Worm (Caenorhabditis elegans) whole organism, midembryonic: ENCODE data around the gene mfsd-13.2.

Experiments used
- T22C8.4 ChIP-seq: fragments of 200-800 bp; sonication (Bioruptor generic); IDR thresholded peaks from 2 replicates; pipeline ENCODE4 v1.3.6; 2022; ENCODE audit warnings: missing genetic modification characterization, missing compliant biosample characterization
- cog-1 ChIP-seq: sonication (generic microtip); optimal IDR thresholded peaks from 2 replicates; lab custom pipeline; 2016; ENCODE audit warnings: missing genetic modification characterization, missing compliant biosample characterization
- flt-1 ChIP-seq: fragments of 200-800 bp; sonication (Bioruptor generic); IDR thresholded peaks from 2 replicates; pipeline ENCODE4 v1.3.6; 2022; ENCODE audit warnings: missing genetic modification characterization, missing compliant biosample characterization
- klf-2 ChIP-seq: fragments of 200-800 bp; sonication (Bioruptor generic); conservative IDR thresholded peaks from 2 replicates; pipeline ENCODE4 v1.3.6; 2022; ENCODE audit warnings: missing genetic modification reagents, missing genetic modification characterization, missing compliant biosample characterization
- med-1 ChIP-seq: sonication (generic microtip); optimal IDR thresholded peaks from 2 replicates; lab custom pipeline; 2017; ENCODE audit warnings: missing genetic modification characterization, mild to moderate bottlenecking, missing compliant biosample characterization, antibody characterized with exemption, missing genetic modification reagents; ENCODE audit not compliant: insufficient read depth
- ref-1 ChIP-seq: fragments of 200-800 bp; sonication (Bioruptor generic); conservative IDR thresholded peaks from 2 replicates; pipeline ENCODE4 v1.3.6; 2022; ENCODE audit warnings: missing genetic modification reagents, missing genetic modification characterization, missing compliant biosample characterization
- tab-1 ChIP-seq: fragments of 200-800 bp; sonication (Bioruptor generic); IDR thresholded peaks from 2 replicates; pipeline ENCODE4 v1.3.6; 2022; ENCODE audit warnings: missing genetic modification characterization, missing compliant biosample characterization
- ztf-23 ChIP-seq: fragments of 200-800 bp; sonication (Bioruptor generic); IDR thresholded peaks from 2 replicates; pipeline ENCODE4 v1.3.6; 2022; ENCODE audit warnings: missing genetic modification reagents, missing genetic modification characterization, missing compliant biosample characterization
- ztf-29 ChIP-seq: fragments of 200-800 bp; sonication (Bioruptor generic); IDR thresholded peaks from 2 replicates; pipeline ENCODE4 v1.3.6; 2022; ENCODE audit warnings: missing genetic modification reagents, missing genetic modification characterization, missing compliant biosample characterization

ce11 chrII:7131871-7132693 lies 33.6 kb downstream of the mfsd-13.2 start, which contains the start of the genes T07F8.4 and gld-3:
- TF ChIP-seq tab-1: no peak
- no peak for TF ChIP-seq cog-1 (tag; lab: Kevin White, UChicago)
- TF ChIP-seq flt-1 (GFP tag; lab: Robert Waterston, UW): no peak
- no peak for TF ChIP-seq klf-2 (GFP tag; lab: Robert Waterston, UW)
- TF ChIP-seq ref-1 (GFP tag; lab: Robert Waterston, UW): no peak
- TF ChIP-seq T22C8.4 (GFP tag; lab: Robert Waterston, UW): no peak
- no peak for TF ChIP-seq med-1 (GFP tag; lab: Kevin White, UChicago)
- TF ChIP-seq ztf-29 (GFP tag; lab: Robert Waterston, UW): no peak
- TF ChIP-seq ztf-23 (GFP tag; lab: Robert Waterston, UW): no peak
